Fruit fly (Drosophila melanogaster) whole organism, prepupa: ENCODE data around the gene Gr22d.

Experiments
- CG10631 ChIP-seq: fragments of 200-800 bp; sonication (Bioruptor generic); optimal IDR thresholded peaks from 2 replicates; lab custom pipeline; 2016; ENCODE audit warnings: missing biosample characterization, missing genetic modification characterization
- CG10669 ChIP-seq: fragments of 200-800 bp; sonication (Bioruptor generic); optimal IDR thresholded peaks from 3 replicates; lab custom pipeline; 2018; ENCODE audit warnings: missing biosample characterization, mild to moderate bottlenecking, missing genetic modification characterization, moderate library complexity
- CG11294 ChIP-seq: fragments of 200-800 bp; sonication (Bioruptor generic); IDR thresholded peaks from 2 replicates; pipeline ENCODE4 v1.3.6; 2022; ENCODE audit warnings: missing biosample characterization, missing genetic modification characterization
- CG11762 ChIP-seq: fragments of 200-800 bp; sonication (Bioruptor generic); optimal IDR thresholded peaks from 3 replicates; lab custom pipeline; 2016; ENCODE audit warnings: missing biosample characterization, missing genetic modification characterization; ENCODE audit not compliant: insufficient read depth
- CG11902 ChIP-seq: fragments of 200-800 bp; sonication (Bioruptor generic); optimal IDR thresholded peaks from 3 replicates; lab custom pipeline; 2016; ENCODE audit warnings: missing biosample characterization, missing genetic modification characterization
- CG16779 ChIP-seq: fragments of 200-800 bp; sonication (Bioruptor generic); optimal IDR thresholded peaks from 3 replicates; lab custom pipeline; 2017; ENCODE audit warnings: missing biosample characterization, mild to moderate bottlenecking, missing genetic modification characterization
- CG3032 ChIP-seq: fragments of 200-800 bp; optimal IDR thresholded peaks from 2 replicates; lab custom pipeline; 2019; ENCODE audit warnings: missing biosample characterization, mild to moderate bottlenecking, missing genetic modification characterization, moderate library complexity
- CG31627 ChIP-seq: fragments of 200-800 bp; sonication (Bioruptor generic); optimal IDR thresholded peaks from 3 replicates; lab custom pipeline; 2016; ENCODE audit warnings: missing biosample characterization, missing genetic modification characterization
- CG4318 ChIP-seq: fragments of 200-800 bp; sonication (Bioruptor generic); optimal IDR thresholded peaks from 3 replicates; lab custom pipeline; 2017; ENCODE audit warnings: missing biosample characterization, mild to moderate bottlenecking, missing genetic modification characterization
- CG6163 ChIP-seq: fragments of 200-800 bp; sonication (Bioruptor generic); IDR thresholded peaks from 3 replicates; pipeline ENCODE4 v1.3.6; 2022; ENCODE audit warnings: missing biosample characterization, missing genetic modification characterization
- CG6276 ChIP-seq: fragments of 200-800 bp; sonication (Bioruptor generic); optimal IDR thresholded peaks from 2 replicates; lab custom pipeline; 2017; ENCODE audit warnings: missing biosample characterization, mild to moderate bottlenecking, missing genetic modification characterization
- CG6792 ChIP-seq: fragments of 200-800 bp; sonication (Bioruptor generic); optimal IDR thresholded peaks from 3 replicates; lab custom pipeline; 2016; ENCODE audit warnings: missing biosample characterization, missing genetic modification characterization
- CG6854 ChIP-seq: fragments of 200-800 bp; sonication (Bioruptor generic); optimal IDR thresholded peaks from 2 replicates; lab custom pipeline; 2017; ENCODE audit warnings: missing biosample characterization, mild to moderate bottlenecking, missing genetic modification characterization
- CG8119 ChIP-seq: fragments of 200-800 bp; sonication (Bioruptor generic); IDR thresholded peaks from 3 replicates; pipeline ENCODE4 v1.3.6; 2022; ENCODE audit warnings: missing biosample characterization, missing genetic modification characterization
- CG8319 ChIP-seq: fragments of 200-800 bp; sonication (Bioruptor generic); optimal IDR thresholded peaks from 3 replicates; lab custom pipeline; 2016; ENCODE audit warnings: missing biosample characterization, missing genetic modification characterization
- CG8632 ChIP-seq: fragments of 200-800 bp; sonication (Bioruptor generic); optimal IDR thresholded peaks from 3 replicates; lab custom pipeline; 2016; ENCODE audit warnings: missing biosample characterization, missing genetic modification characterization
- CG9139 ChIP-seq: fragments of 200-800 bp; sonication (Bioruptor generic); optimal IDR thresholded peaks from 3 replicates; lab custom pipeline; 2017; ENCODE audit warnings: missing biosample characterization, mild to moderate bottlenecking, missing genetic modification characterization
- Eip78C ChIP-seq: fragments of 200-800 bp; sonication (Bioruptor generic); peaks from one replicate; lab custom pipeline; 2016; ENCODE audit warnings: missing biosample characterization, missing genetic modification characterization
- Eip93F ChIP-seq: fragments of 200-800 bp; sonication (Bioruptor generic); optimal IDR thresholded peaks from 2 replicates; lab custom pipeline; 2016; ENCODE audit warnings: missing biosample characterization, mild to moderate bottlenecking, missing genetic modification characterization
- Ets21C ChIP-seq: fragments of 200-800 bp; sonication (Bioruptor generic); optimal IDR thresholded peaks from 3 replicates; lab custom pipeline; 2016; ENCODE audit warnings: missing biosample characterization, missing genetic modification characterization
- Ets96B ChIP-seq: fragments of 200-800 bp; optimal IDR thresholded peaks from 2 replicates; lab custom pipeline; 2019; ENCODE audit warnings: missing biosample characterization, mild to moderate bottlenecking, missing genetic modification characterization, moderate library complexity
- Gug ChIP-seq: fragments of 200-800 bp; sonication (Bioruptor generic); IDR thresholded peaks from 2 replicates; pipeline ENCODE4 v1.3.6; 2022; ENCODE audit warnings: missing biosample characterization, missing genetic modification characterization
- Hr39 ChIP-seq: fragments of 200-800 bp; sonication (Bioruptor generic); optimal IDR thresholded peaks from 2 replicates; lab custom pipeline; 2016; ENCODE audit warnings: missing biosample characterization, missing genetic modification characterization
- Lpt ChIP-seq: fragments of 200-800 bp; sonication (Bioruptor generic); optimal IDR thresholded peaks from 3 replicates; lab custom pipeline; 2016; ENCODE audit warnings: missing biosample characterization, missing genetic modification characterization
- Met ChIP-seq: fragments of 200-800 bp; sonication (Bioruptor generic); optimal IDR thresholded peaks from 3 replicates; lab custom pipeline; 2016; ENCODE audit warnings: missing biosample characterization, missing genetic modification characterization
- OdsH ChIP-seq: fragments of 200-800 bp; sonication (Bioruptor generic); optimal IDR thresholded peaks from 3 replicates; lab custom pipeline; 2016; ENCODE audit warnings: missing biosample characterization, missing genetic modification characterization
- Smox ChIP-seq: fragments of 200-800 bp; sonication (Bioruptor generic); optimal IDR thresholded peaks from 3 replicates; lab custom pipeline; 2016; ENCODE audit warnings: missing biosample characterization, missing genetic modification characterization
- Sox102F ChIP-seq: fragments of 200-800 bp; sonication (Bioruptor generic); optimal IDR thresholded peaks from 2 replicates; lab custom pipeline; 2016; ENCODE audit warnings: missing biosample characterization, mild to moderate bottlenecking, missing genetic modification characterization
- Sox14 ChIP-seq: fragments of 200-800 bp; sonication (Bioruptor generic); optimal IDR thresholded peaks from 3 replicates; lab custom pipeline; 2016; ENCODE audit warnings: missing biosample characterization, missing genetic modification characterization
- dac ChIP-seq: fragments of 200-800 bp; sonication (Bioruptor generic); optimal IDR thresholded peaks from 2 replicates; lab custom pipeline; 2017; ENCODE audit warnings: missing biosample characterization, mild to moderate bottlenecking, missing genetic modification characterization
- esn ChIP-seq: fragments of 200-800 bp; sonication (Bioruptor generic); optimal IDR thresholded peaks from 2 replicates; lab custom pipeline; 2016; ENCODE audit warnings: missing biosample characterization, mild to moderate bottlenecking, missing genetic modification characterization, moderate library complexity
- fd59A ChIP-seq: fragments of 200-800 bp; sonication (Bioruptor generic); optimal IDR thresholded peaks from 2 replicates; lab custom pipeline; 2017; ENCODE audit warnings: missing biosample characterization, mild to moderate bottlenecking, missing genetic modification characterization, missing genetic modification reagents
- lz ChIP-seq: fragments of 200-800 bp; sonication (Bioruptor generic); optimal IDR thresholded peaks from 3 replicates; lab custom pipeline; 2016; ENCODE audit warnings: missing biosample characterization, missing genetic modification characterization
- net ChIP-seq: fragments of 200-800 bp; sonication (Bioruptor generic); optimal IDR thresholded peaks from 3 replicates; lab custom pipeline; 2016; ENCODE audit warnings: missing biosample characterization, missing genetic modification characterization
- pdm3 ChIP-seq: fragments of 200-800 bp; sonication (Bioruptor generic); optimal IDR thresholded peaks from 3 replicates; lab custom pipeline; 2016; ENCODE audit warnings: missing biosample characterization, missing genetic modification characterization
- spab ChIP-seq: fragments of 200-800 bp; sonication (Bioruptor generic); optimal IDR thresholded peaks from 2 replicates; lab custom pipeline; 2017; ENCODE audit warnings: missing biosample characterization, mild to moderate bottlenecking, missing genetic modification characterization, missing genetic modification reagents
- topi ChIP-seq: fragments of 200-800 bp; sonication (Bioruptor generic); optimal IDR thresholded peaks from 3 replicates; lab custom pipeline; 2016; ENCODE audit warnings: missing biosample characterization, missing genetic modification characterization
- vri ChIP-seq: fragments of 200-800 bp; sonication (Bioruptor generic); optimal IDR thresholded peaks from 3 replicates; lab custom pipeline; 2016; ENCODE audit warnings: missing biosample characterization, mild to moderate bottlenecking, missing genetic modification characterization

Gr22d gene

DNA sequence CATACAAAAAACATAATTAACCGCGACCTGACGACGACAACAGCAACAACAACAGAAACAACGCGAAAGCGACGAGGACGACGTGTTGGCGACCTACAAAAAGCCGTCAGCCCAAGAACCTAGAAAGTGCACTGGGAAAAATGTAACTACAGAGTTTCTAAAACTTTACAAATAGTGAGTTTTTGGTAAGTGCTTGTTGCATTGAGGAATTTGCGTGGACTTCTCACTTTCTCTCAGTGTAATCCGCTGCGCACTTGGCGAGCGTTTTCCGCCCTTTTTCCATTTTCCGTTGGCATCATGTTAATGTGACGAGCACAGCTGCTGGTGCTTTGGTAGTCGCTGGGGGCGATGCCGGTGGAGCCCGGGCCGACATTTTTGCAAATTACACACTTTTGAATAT is 38.1 kb upstream of the Gr22d start:
- no peak for TF ChIP-seq CG11294
- TF ChIP-seq spab (GFP tag; lab: Kevin White, UChicago) = no peak
- no peak for TF ChIP-seq pdm3
- TF ChIP-seq CG16779 (tag; lab: Kevin White, UChicago) = no peak
- TF ChIP-seq Eip93F = no peak
- TF ChIP-seq Lpt (GFP tag; lab: Kevin White, UChicago) = no peak
- TF ChIP-seq CG6854 = no peak
- no peak for TF ChIP-seq net (GFP tag; lab: Kevin White, UChicago)
- no peak for TF ChIP-seq esn (GFP tag; lab: Kevin White, UChicago)
- no peak for TF ChIP-seq CG9139
- TF ChIP-seq lz (GFP tag; lab: Kevin White, UChicago) = no peak
- TF ChIP-seq topi (GFP tag; lab: Kevin White, UChicago) = no peak
- TF ChIP-seq Ets96B (tag; lab: Kevin White, UChicago) = no peak
- no peak for TF ChIP-seq CG6792 (GFP tag; lab: Kevin White, UChicago)
- no peak for TF ChIP-seq Sox102F (GFP tag; lab: Kevin White, UChicago)
- TF ChIP-seq CG6276 (GFP tag; lab: Kevin White, UChicago) = no peak
- no peak for TF ChIP-seq Ets21C

DNA sequence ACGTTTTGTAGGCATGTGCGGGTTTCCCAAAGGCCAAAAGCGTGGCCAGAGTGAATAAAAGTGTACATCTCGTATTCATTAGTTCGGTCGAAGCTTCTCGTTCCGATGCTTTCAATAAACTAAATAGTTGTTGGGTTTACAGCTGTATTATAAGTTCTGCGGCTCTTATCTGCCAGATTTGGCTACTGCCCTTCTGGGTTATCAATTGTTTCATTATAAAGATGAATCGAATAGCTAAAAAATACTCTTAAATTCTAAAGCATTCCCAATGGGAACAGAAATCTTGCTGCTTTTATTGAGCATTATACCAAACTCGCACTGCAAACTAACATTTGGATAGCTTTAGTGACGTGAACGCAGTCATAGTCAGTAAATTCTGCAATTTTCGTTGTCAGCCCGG is 36.2 kb upstream of the Gr22d start, which contains the start of gene CG31664:
Gene CG31664, minus strand, starts transcription at position 101 of the 400 bp plus-strand sequence.
- TF ChIP-seq CG8119 = no peak
- no peak for TF ChIP-seq CG31627 (GFP tag; lab: Kevin White, UChicago)
- TF ChIP-seq Ets21C = no peak
- no peak for TF ChIP-seq CG3032 (tag; lab: Kevin White, UChicago)
- TF ChIP-seq CG10669 (GFP tag; lab: Kevin White, UChicago) = no peak
- TF ChIP-seq Met (GFP tag; lab: Kevin White, UChicago) = no peak
- no peak for TF ChIP-seq fd59A
- TF ChIP-seq Eip78C (GFP tag; lab: Kevin White, UChicago) = no peak
- TF ChIP-seq CG8632 = no peak
- no peak for TF ChIP-seq Smox (GFP tag; lab: Kevin White, UChicago)
- TF ChIP-seq CG6276 (GFP tag; lab: Kevin White, UChicago) = no peak
- TF ChIP-seq pdm3 = no peak
- TF ChIP-seq Lpt (GFP tag; lab: Kevin White, UChicago) = no peak
- TF ChIP-seq CG6163 (GFP tag; lab: Robert Waterston, UW) = no peak
- TF ChIP-seq net (GFP tag; lab: Kevin White, UChicago) = no peak

DNA sequence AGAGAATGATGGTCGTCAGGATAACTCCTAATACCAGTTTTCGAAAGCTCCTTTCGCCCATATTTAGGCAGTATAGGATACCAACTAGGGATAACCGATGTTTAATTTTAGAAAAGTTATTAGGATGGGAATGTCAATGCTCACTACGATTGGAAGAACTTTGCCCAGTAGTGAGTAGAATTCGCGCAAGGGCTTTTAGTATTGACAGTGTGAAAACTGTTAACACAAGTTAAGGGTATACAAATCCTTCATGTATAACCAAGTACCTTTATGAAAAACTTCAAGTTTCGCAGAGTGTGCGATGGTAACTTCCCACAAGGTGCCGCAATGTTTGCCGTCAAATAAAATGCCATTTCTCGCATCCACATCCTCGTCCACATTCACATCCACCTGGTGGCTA is 33.1 kb upstream of the Gr22d start, which contains the start of gene CG31933:
Gene CG31933, minus strand, starts transcription at position 101 of the 400 bp plus-strand sequence.
- TF ChIP-seq Eip78C (GFP tag; lab: Kevin White, UChicago) (no peak), CG8319 (GFP tag; lab: Kevin White, UChicago) (no peak)

DNA sequence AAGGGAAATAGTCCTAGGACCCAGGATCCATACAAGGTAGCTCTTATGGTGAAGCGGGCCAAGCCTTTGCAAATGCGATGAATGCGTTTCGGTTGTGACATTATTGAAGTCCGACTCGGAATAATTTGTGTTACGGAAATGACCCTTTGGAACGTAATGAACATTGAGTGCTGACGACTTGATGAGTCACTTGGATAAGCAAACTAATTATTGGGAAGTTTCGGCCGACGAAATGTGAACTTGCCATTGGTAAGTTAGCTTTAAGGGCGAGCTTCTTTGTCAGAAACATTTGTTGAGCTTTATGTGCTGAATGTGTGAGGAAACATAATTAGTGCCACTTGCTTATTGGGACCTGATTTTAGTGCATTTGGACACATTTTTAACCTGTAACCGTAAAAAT is 4.7 kb upstream of the Gr22d start, which contains the start of gene Gr22a:
Gene Gr22a, minus strand, starts transcription at position 101 of the 400 bp plus-strand sequence.
- TF ChIP-seq Lpt (GFP tag; lab: Kevin White, UChicago) (no peak), Hr39 (GFP tag; lab: Kevin White, UChicago) (no peak), CG10631 (GFP tag; lab: Kevin White, UChicago) (no peak), Eip93F (no peak), CG6276 (GFP tag; lab: Kevin White, UChicago) (no peak), CG8632 (no peak), esn (GFP tag; lab: Kevin White, UChicago) (no peak), CG6792 (GFP tag; lab: Kevin White, UChicago) (no peak), Eip78C (GFP tag; lab: Kevin White, UChicago) (no peak)
- TF ChIP-seq, all 60 proteins: peak for 0

DNA sequence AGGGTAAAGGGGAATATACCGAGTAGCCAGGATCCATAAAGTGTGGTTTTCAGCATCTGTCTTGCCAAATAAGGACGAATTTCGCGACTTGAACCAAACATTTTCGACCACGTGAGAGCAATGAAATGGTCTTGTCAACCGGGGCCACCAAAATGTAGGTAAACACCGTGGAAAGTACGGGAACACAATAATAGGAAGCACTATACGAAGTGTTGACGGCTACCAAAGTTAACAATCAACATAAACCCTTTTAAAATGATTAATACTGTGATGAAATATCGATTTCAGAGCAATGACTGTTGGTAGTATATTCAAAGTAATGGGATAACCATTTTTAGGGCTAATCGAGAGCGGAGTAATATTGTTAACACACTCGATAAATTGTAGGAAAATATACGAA is 3.0 kb upstream of the Gr22d start, which contains the start of gene Gr22b:
Gene Gr22b, minus strand, starts transcription at position 101 of the 400 bp plus-strand sequence.
- TF ChIP-seq Gug (GFP tag; lab: Robert Waterston, UW) = no peak
- TF ChIP-seq CG11762 = no peak
- TF ChIP-seq dac (GFP tag; lab: Kevin White, UChicago) = no peak
- no peak for TF ChIP-seq CG16779 (tag; lab: Kevin White, UChicago)
- no peak for TF ChIP-seq CG11294
- no peak for TF ChIP-seq vri (GFP tag; lab: Kevin White, UChicago)
- TF ChIP-seq esn (GFP tag; lab: Kevin White, UChicago) = no peak
- TF ChIP-seq CG31627 (GFP tag; lab: Kevin White, UChicago) = no peak
- TF ChIP-seq Sox14 (GFP tag; lab: Kevin White, UChicago) = no peak
- TF ChIP-seq topi (GFP tag; lab: Kevin White, UChicago) = no peak
- no peak for TF ChIP-seq CG11902 (GFP tag; lab: Kevin White, UChicago)
- no peak for TF ChIP-seq CG4318 (GFP tag; lab: Kevin White, UChicago)
- no peak for TF ChIP-seq CG6163 (GFP tag; lab: Robert Waterston, UW)
- no peak for TF ChIP-seq CG6854
- TF ChIP-seq OdsH (GFP tag; lab: Kevin White, UChicago) = no peak
- TF ChIP-seq CG8632 = no peak
- TF ChIP-seq Lpt (GFP tag; lab: Kevin White, UChicago) = no peak
- TF ChIP-seq, all 60 proteins: peak for 0
